Worm (Caenorhabditis elegans) whole organism, L3 larva: Measurements from ENCODE around the gene F21G4.1.

Experiments
- ama-1 ChIP-seq: fragments of 150-350 bp; optimal IDR thresholded peaks from 2 replicates; lab custom pipeline; 2018
- ceh-28 ChIP-seq: fragments of 150-350 bp; optimal IDR thresholded peaks from 2 replicates; lab custom pipeline; 2014; ENCODE audit warnings: missing biosample characterization, missing genetic modification reagents, missing genetic modification characterization
- ceh-9 ChIP-seq: sonication (generic microtip); optimal IDR thresholded peaks from 2 replicates; lab custom pipeline; 2018; ENCODE audit warnings: missing biosample characterization, missing genetic modification characterization
- egl-27 ChIP-seq: sonication (generic microtip); optimal IDR thresholded peaks from 4 replicates; lab custom pipeline; 2017; ENCODE audit warnings: missing biosample characterization, missing genetic modification reagents, missing genetic modification characterization
- egl-5 ChIP-seq: fragments of 150-350 bp; optimal IDR thresholded peaks from 2 replicates; lab custom pipeline; 2017; ENCODE audit warnings: missing biosample characterization, missing genetic modification reagents, missing genetic modification characterization, inconsistent platforms
- elt-1 ChIP-seq: fragments of 150-350 bp; optimal IDR thresholded peaks from 2 replicates; lab custom pipeline; 2014; ENCODE audit warnings: missing biosample characterization, missing genetic modification characterization
- elt-2 ChIP-seq: sonication (generic microtip); optimal IDR thresholded peaks from 2 replicates; lab custom pipeline; 2016; ENCODE audit warnings: missing genetic modification reagents, mild to moderate bottlenecking, missing genetic modification characterization, missing compliant biosample characterization
- elt-3 ChIP-seq, 3 experiments: fragments of 150-350 bp in 1 of 3; sonication (generic microtip) in 2 of 3; optimal IDR thresholded peaks; 2 replicates in 2 of 3; 4 replicates in 1 of 3; lab custom pipeline; 2014 to 2017; ENCODE audit warnings: missing biosample characterization in 3 of 3, missing genetic modification characterization in 3 of 3
- fkh-10 ChIP-seq: sonication (generic microtip); optimal IDR thresholded peaks from 2 replicates; lab custom pipeline; 2017; ENCODE audit warnings: missing biosample characterization, missing genetic modification reagents, missing genetic modification characterization
- fkh-2 ChIP-seq: fragments of 150-350 bp; optimal IDR thresholded peaks from 2 replicates; lab custom pipeline; 2014; ENCODE audit warnings: missing biosample characterization, missing genetic modification reagents, missing genetic modification characterization
- fos-1 ChIP-seq: fragments of 150-350 bp; optimal IDR thresholded peaks from 2 replicates; lab custom pipeline; 2014; ENCODE audit warnings: missing biosample characterization, missing genetic modification characterization
- hmg-11 ChIP-seq: sonication (generic microtip); optimal IDR thresholded peaks from 2 replicates; lab custom pipeline; 2016; ENCODE audit warnings: missing genetic modification characterization, missing compliant biosample characterization
- lin-39 ChIP-seq: fragments of 150-350 bp; optimal IDR thresholded peaks from 2 replicates; lab custom pipeline; 2018; ENCODE audit warnings: missing biosample characterization, missing genetic modification reagents, missing genetic modification characterization
- lsy-12 ChIP-seq: sonication (generic microtip); optimal IDR thresholded peaks from 2 replicates; lab custom pipeline; 2016; ENCODE audit warnings: mild to moderate bottlenecking, missing genetic modification characterization, missing compliant biosample characterization
- nfya-1 ChIP-seq: sonication (generic microtip); optimal IDR thresholded peaks from 2 replicates; lab custom pipeline; 2017; ENCODE audit warnings: missing genetic modification characterization, mild to moderate bottlenecking, missing compliant biosample characterization, antibody characterized with exemption, moderate library complexity; ENCODE audit not compliant: insufficient read depth
- nhr-11 ChIP-seq: fragments of 150-350 bp; optimal IDR thresholded peaks from 2 replicates; lab custom pipeline; 2014; ENCODE audit warnings: missing biosample characterization, missing genetic modification characterization
- nhr-12 ChIP-seq: fragments of 150-350 bp; optimal IDR thresholded peaks from 2 replicates; lab custom pipeline; 2014; ENCODE audit warnings: missing biosample characterization, missing genetic modification characterization
- nhr-23 ChIP-seq: fragments of 150-350 bp; optimal IDR thresholded peaks from 2 replicates; lab custom pipeline; 2014; ENCODE audit warnings: missing biosample characterization, missing genetic modification reagents, missing genetic modification characterization
- nhr-237 ChIP-seq: fragments of 150-350 bp; optimal IDR thresholded peaks from 2 replicates; lab custom pipeline; 2014; ENCODE audit warnings: missing biosample characterization, missing genetic modification characterization
- nhr-25 ChIP-seq: sonication (generic microtip); optimal IDR thresholded peaks from 2 replicates; lab custom pipeline; 2017; ENCODE audit warnings: missing biosample characterization, missing genetic modification characterization
- nhr-28 ChIP-seq: fragments of 150-350 bp; optimal IDR thresholded peaks from 2 replicates; lab custom pipeline; 2014; ENCODE audit warnings: missing biosample characterization, missing genetic modification characterization
- nhr-43 ChIP-seq: sonication (generic microtip); optimal IDR thresholded peaks from 2 replicates; lab custom pipeline; 2016; ENCODE audit warnings: mild to moderate bottlenecking, missing genetic modification characterization, missing compliant biosample characterization; ENCODE audit not compliant: poor library complexity, severe bottlenecking
- nhr-76 ChIP-seq: fragments of 150-350 bp; sonication (generic microtip); optimal IDR thresholded peaks from 5 replicates; lab custom pipeline; 2014; ENCODE audit warnings: missing biosample characterization, missing genetic modification characterization
- nhr-77 ChIP-seq: fragments of 150-350 bp; optimal IDR thresholded peaks from 2 replicates; lab custom pipeline; 2014; ENCODE audit warnings: missing biosample characterization, missing genetic modification characterization
- pha-4 ChIP-seq: fragments of 150-350 bp; optimal IDR thresholded peaks from 2 replicates; lab custom pipeline; 2014; ENCODE audit warnings: missing biosample characterization, missing genetic modification reagents, missing genetic modification characterization
- pqm-1 ChIP-seq: fragments of 150-350 bp; optimal IDR thresholded peaks from 2 replicates; lab custom pipeline; 2017; ENCODE audit warnings: missing biosample characterization, missing genetic modification characterization, inconsistent platforms
- skn-1 ChIP-seq: fragments of 150-350 bp; optimal IDR thresholded peaks from 2 replicates; lab custom pipeline; 2014; ENCODE audit warnings: missing biosample characterization, missing genetic modification characterization
- unc-39 ChIP-seq: sonication (generic microtip); optimal IDR thresholded peaks from 4 replicates; lab custom pipeline; 2017; ENCODE audit warnings: missing biosample characterization, missing genetic modification characterization
- unc-62 ChIP-seq: fragments of 150-350 bp; sonication (generic microtip); optimal IDR thresholded peaks from 4 replicates; lab custom pipeline; 2014; ENCODE audit warnings: missing biosample characterization, missing genetic modification reagents, missing genetic modification characterization
- zag-1 ChIP-seq: fragments of 150-350 bp; optimal IDR thresholded peaks from 2 replicates; lab custom pipeline; 2014; ENCODE audit warnings: missing biosample characterization, missing genetic modification characterization
- ztf-4 ChIP-seq: fragments of 150-350 bp; optimal IDR thresholded peaks from 2 replicates; lab custom pipeline; 2014; ENCODE audit warnings: missing biosample characterization, missing genetic modification characterization

The F21G4.1 gene

ce11 chrX:9892323-9892722 is at the start of gene F21G4.1:
Gene F21G4.1 (minus strand): TSS chrX:9892328.
- TF ChIP-seq ztf-4 (no peak), elt-1 (no peak), nhr-11 (no peak), egl-5 (no peak), egl-27 (tag; lab: Kevin White, UChicago) (no peak), elt-3 (tag; optimal IDR thresholded peaks at IDR 0.05; lab: Kevin White, UChicago) (no peak), fkh-10 (GFP tag; lab: Kevin White, UChicago) (no peak), nhr-28 (tag; lab: Kevin White, UChicago) (no peak), unc-39 (tag; lab: Kevin White, UChicago) (no peak), pha-4 (tag; lab: Kevin White, UChicago) (peak; percentile 91), ama-1 (lab: Kevin White, UChicago) (no peak), ceh-9 (no peak), elt-2 (tag; lab: Kevin White, UChicago) (peak; percentile 57), nhr-23 (no peak), fos-1 (tag; lab: Kevin White, UChicago) (peak; percentile 21), lsy-12 (no peak), nfya-1 (tag; lab: Kevin White, UChicago) (no peak), nhr-12 (no peak), pqm-1 (tag; lab: Kevin White, UChicago) (peak; percentile 25), nhr-77 (no peak), nhr-76 (tag; lab: Kevin White, UChicago) (no peak)

DNA sequence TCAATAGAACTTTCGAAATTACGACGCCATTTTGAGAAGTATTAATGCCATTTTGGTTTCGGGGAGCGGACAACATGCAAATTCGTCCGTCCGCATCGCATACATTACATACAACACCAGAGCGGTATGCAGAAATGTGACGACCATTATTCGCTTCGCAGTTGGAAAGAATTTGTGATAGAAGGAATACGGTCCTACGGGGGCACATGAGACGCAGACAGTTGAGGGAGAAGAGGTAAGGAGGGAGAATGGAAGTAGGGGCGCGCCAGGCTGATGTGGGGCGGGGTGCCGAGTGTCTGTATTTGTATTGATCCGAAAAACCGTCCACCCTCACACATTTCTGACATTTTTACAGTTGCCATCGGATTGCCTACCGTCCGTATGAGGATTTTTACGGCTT is 49.3 kb upstream of the F21G4.1 start:
- TF ChIP-seq nfya-1 (tag; lab: Kevin White, UChicago), result no peak
- peak; percentile 13 for TF ChIP-seq hmg-11 (tag; lab: Kevin White, UChicago)
- TF ChIP-seq nhr-12, result no peak
- no peak for TF ChIP-seq pha-4 (tag; lab: Kevin White, UChicago)
- TF ChIP-seq unc-62 (GFP tag; lab: Kevin White, UChicago), result no peak
- TF ChIP-seq nhr-25 (tag; lab: Kevin White, UChicago), result peak; percentile 31

ce11 chrX:9940524-9940923 is 48.4 kb upstream of the F21G4.1 start:
- no peak for TF ChIP-seq zag-1 (tag; lab: Kevin White, UChicago)
- TF ChIP-seq pha-4 (tag; lab: Kevin White, UChicago), result peak; percentile 74

- no peak for TF ChIP-seq nhr-11
- TF ChIP-seq pha-4 (tag; lab: Kevin White, UChicago), result peak; percentile 7
- TF ChIP-seq elt-2 (tag; lab: Kevin White, UChicago), result peak; percentile 2
Observed at ce11 chrX:9938537-9938936, 46.4 kb upstream of the F21G4.1 start, which contains the start of the genes C17G1.5 and C17G1.14. Gene C17G1.5 (plus strand): TSS chrX:9938802. Gene C17G1.14 (plus strand): TSS chrX:9938813.

ce11 chrX:9938091-9938490 is 46.0 kb upstream of the F21G4.1 start:
- peak; percentile 34 for TF ChIP-seq nhr-23
- no peak for TF ChIP-seq nhr-237
- no peak for TF ChIP-seq fkh-2
- TF ChIP-seq ceh-28 (tag; lab: Kevin White, UChicago), result no peak
- peak; percentile 73 for TF ChIP-seq nhr-25 (tag; lab: Kevin White, UChicago)
- TF ChIP-seq lin-39, result no peak
- TF ChIP-seq nhr-43 (tag; lab: Kevin White, UChicago), result peak; percentile 20
- TF ChIP-seq egl-5, result peak; percentile 45

- peak; percentile 23 for TF ChIP-seq pha-4 (tag; lab: Kevin White, UChicago)
- TF ChIP-seq elt-2 (tag; lab: Kevin White, UChicago), result peak; percentile 67
- no peak for TF ChIP-seq skn-1
- no peak for TF ChIP-seq hmg-11 (tag; lab: Kevin White, UChicago)
- TF ChIP-seq pqm-1 (tag; lab: Kevin White, UChicago), result peak; percentile 52
Observed at ce11 chrX:9934009-9934323, 41.8 kb upstream of the F21G4.1 start.
